Fruit fly (Drosophila melanogaster) whole organism, embryonic: ENCODE results near the gene Cyp12a4.

Source experiments
- Adf1 ChIP-seq: fragments of 200-800 bp; sonication (Bioruptor generic); IDR thresholded peaks from 2 replicates; pipeline ENCODE4 v1.3.6; 2022; ENCODE audit warnings: missing biosample characterization, missing genetic modification characterization
- B-H2 ChIP-seq: fragments of 200-800 bp; sonication (Bioruptor generic); optimal IDR thresholded peaks from 2 replicates; lab custom pipeline; 2018; ENCODE audit warnings: missing biosample characterization, mild to moderate bottlenecking, missing genetic modification characterization
- C15 ChIP-seq: fragments of 200-800 bp; sonication (Bioruptor generic); IDR thresholded peaks from 3 replicates; pipeline ENCODE4 v1.3.6; 2022; ENCODE audit warnings: missing biosample characterization, missing genetic modification characterization
- CG10147 ChIP-seq: fragments of 200-800 bp; sonication (Bioruptor generic); optimal IDR thresholded peaks from 2 replicates; lab custom pipeline; 2019; ENCODE audit warnings: missing biosample characterization, mild to moderate bottlenecking, missing genetic modification characterization, moderate library complexity
- CG12155 ChIP-seq: fragments of 200-800 bp; sonication (Bioruptor generic); optimal IDR thresholded peaks from 3 replicates; lab custom pipeline; 2016; ENCODE audit warnings: missing biosample characterization, missing genetic modification characterization
- CG12299 ChIP-seq: fragments of 200-800 bp; sonication (Bioruptor generic); optimal IDR thresholded peaks from 2 replicates; lab custom pipeline; 2018; ENCODE audit warnings: missing biosample characterization, mild to moderate bottlenecking, missing genetic modification characterization
- CG12744 ChIP-seq: fragments of 200-800 bp; sonication (Bioruptor generic); optimal IDR thresholded peaks from 2 replicates; lab custom pipeline; 2016; ENCODE audit warnings: missing biosample characterization, missing genetic modification characterization
- CG13624 ChIP-seq: fragments of 200-800 bp; sonication (Bioruptor generic); optimal IDR thresholded peaks from 2 replicates; lab custom pipeline; 2016; ENCODE audit warnings: missing biosample characterization, missing genetic modification characterization
- CG13894 ChIP-seq: fragments of 200-800 bp; sonication (Bioruptor generic); optimal IDR thresholded peaks from 3 replicates; lab custom pipeline; 2018; ENCODE audit warnings: missing biosample characterization, mild to moderate bottlenecking, missing genetic modification characterization, moderate library complexity
- CG1647 ChIP-seq: fragments of 200-800 bp; sonication (Bioruptor generic); optimal IDR thresholded peaks from 3 replicates; lab custom pipeline; 2016; ENCODE audit warnings: missing biosample characterization, missing genetic modification characterization
- CG2199 ChIP-seq: fragments of 200-800 bp; sonication (Bioruptor generic); IDR thresholded peaks from 3 replicates; pipeline ENCODE4 v1.3.6; 2022; ENCODE audit warnings: missing biosample characterization, missing genetic modification characterization
- CG2678 ChIP-seq: fragments of 200-800 bp; sonication (Bioruptor generic); optimal IDR thresholded peaks from 3 replicates; lab custom pipeline; 2019; ENCODE audit warnings: missing biosample characterization, mild to moderate bottlenecking, missing genetic modification characterization, moderate library complexity
- CG2712 ChIP-seq: fragments of 200-800 bp; optimal IDR thresholded peaks from 3 replicates; lab custom pipeline; 2019; ENCODE audit warnings: missing biosample characterization, mild to moderate bottlenecking, missing genetic modification characterization, moderate library complexity
- CG33557 ChIP-seq: fragments of 200-800 bp; sonication (Bioruptor generic); optimal IDR thresholded peaks from 2 replicates; lab custom pipeline; 2019; ENCODE audit warnings: missing biosample characterization, mild to moderate bottlenecking, missing genetic modification characterization, moderate library complexity
- CG4404 ChIP-seq: fragments of 200-800 bp; sonication (Bioruptor generic); IDR thresholded peaks from 2 replicates; pipeline ENCODE4 v1.3.6; 2022; ENCODE audit warnings: missing biosample characterization, missing genetic modification characterization
- CG4854 ChIP-seq: fragments of 200-800 bp; sonication (Bioruptor generic); optimal IDR thresholded peaks from 2 replicates; lab custom pipeline; 2016; ENCODE audit warnings: missing biosample characterization, missing genetic modification characterization, inconsistent platforms
- CG6272 ChIP-seq: fragments of 200-800 bp; sonication (Bioruptor generic); IDR thresholded peaks from 2 replicates; pipeline ENCODE4 v1.3.6; 2022; ENCODE audit warnings: missing biosample characterization, missing genetic modification characterization
- CG6813 ChIP-seq: fragments of 200-800 bp; sonication (Bioruptor generic); optimal IDR thresholded peaks from 2 replicates; lab custom pipeline; 2017; ENCODE audit warnings: missing biosample characterization, missing genetic modification characterization, mild to moderate bottlenecking, moderate library complexity, missing genetic modification reagents
- CG7839 ChIP-seq: fragments of 200-800 bp; sonication (Bioruptor generic); optimal IDR thresholded peaks from 3 replicates; lab custom pipeline; 2018; ENCODE audit warnings: missing biosample characterization, mild to moderate bottlenecking, missing genetic modification characterization, moderate library complexity
- CG8359 ChIP-seq: fragments of 200-800 bp; sonication (Bioruptor generic); optimal IDR thresholded peaks from 2 replicates; lab custom pipeline; 2017; ENCODE audit warnings: missing biosample characterization, mild to moderate bottlenecking, missing genetic modification characterization, borderline replicate concordance
- CG9437 ChIP-seq: fragments of 200-800 bp; sonication (Bioruptor generic); optimal IDR thresholded peaks from 2 replicates; lab custom pipeline; 2018; ENCODE audit warnings: missing biosample characterization, mild to moderate bottlenecking, missing genetic modification characterization
- D ChIP-seq, 2 experiments: fragments of 200-800 bp in 1 of 2; fragments of >200 bp in 1 of 2; sonication (Bioruptor generic) in 1 of 2; optimal IDR thresholded peaks; 2 replicates in 1 of 2; 3 replicates in 1 of 2; lab custom pipeline; 2017; ENCODE audit warnings: mild to moderate bottlenecking in 1 of 2, missing biosample characterization in 1 of 2, missing genetic modification characterization in 1 of 2, missing genetic modification reagents in 1 of 2
- Dip3 ChIP-seq: fragments of 200-800 bp; sonication (Bioruptor generic); optimal IDR thresholded peaks from 3 replicates; lab custom pipeline; 2016; ENCODE audit warnings: missing biosample characterization, missing genetic modification characterization
- E2f1 ChIP-seq: fragments of 200-800 bp; sonication (Bioruptor generic); IDR thresholded peaks from 2 replicates; pipeline ENCODE4 v1.3.6; 2022; ENCODE audit warnings: missing biosample characterization, missing genetic modification characterization
- MBD-R2 ChIP-seq: fragments of 200-800 bp; sonication (Bioruptor generic); IDR thresholded peaks from 2 replicates; pipeline ENCODE4 v1.3.6; 2022; ENCODE audit warnings: missing biosample characterization, missing genetic modification characterization
- Oaz ChIP-seq: fragments of 200-800 bp; sonication (Bioruptor generic); IDR thresholded peaks from 2 replicates; pipeline ENCODE4 v1.3.6; 2022; ENCODE audit warnings: missing biosample characterization, missing genetic modification characterization
- Poxn ChIP-seq: fragments of 200-800 bp; sonication (Bioruptor generic); IDR thresholded peaks from 2 replicates; pipeline ENCODE4 v1.3.6; 2022; ENCODE audit warnings: missing biosample characterization, missing genetic modification characterization
- Ravus ChIP-seq: fragments of 200-800 bp; sonication (Bioruptor generic); IDR thresholded peaks from 2 replicates; pipeline ENCODE4 v1.3.6; 2022; ENCODE audit warnings: missing biosample characterization, missing genetic modification characterization
- Six4 ChIP-seq: fragments of 200-800 bp; sonication (Bioruptor generic); optimal IDR thresholded peaks from 2 replicates; lab custom pipeline; 2016; ENCODE audit warnings: missing biosample characterization, missing genetic modification characterization
- ash1 ChIP-seq: fragments of 200-800 bp; sonication (Bioruptor generic); optimal IDR thresholded peaks from 2 replicates; lab custom pipeline; 2018; ENCODE audit warnings: missing biosample characterization, mild to moderate bottlenecking, missing genetic modification characterization
- chif ChIP-seq, 2 experiments: fragments of 200-800 bp; sonication (Bioruptor generic); optimal IDR thresholded peaks; 3 replicates each; lab custom pipeline; 2016; ENCODE audit warnings: missing biosample characterization in 2 of 2, missing genetic modification characterization in 2 of 2
- dan ChIP-seq: fragments of 200-800 bp; sonication (Bioruptor generic); IDR thresholded peaks from 2 replicates; pipeline ENCODE4 v1.3.6; 2022; ENCODE audit warnings: missing biosample characterization, missing genetic modification characterization
- disco-r ChIP-seq: fragments of 200-800 bp; sonication (Bioruptor generic); optimal IDR thresholded peaks from 2 replicates; lab custom pipeline; 2016; ENCODE audit warnings: missing biosample characterization, missing genetic modification characterization
- dmrt11E ChIP-seq: fragments of 200-800 bp; sonication (Bioruptor generic); optimal IDR thresholded peaks from 3 replicates; lab custom pipeline; 2018; ENCODE audit warnings: missing biosample characterization, mild to moderate bottlenecking, missing genetic modification characterization, moderate library complexity
- dysf ChIP-seq: fragments of 200-800 bp; sonication (Bioruptor generic); IDR thresholded peaks from 3 replicates; pipeline ENCODE4 v1.3.6; 2022; ENCODE audit warnings: missing biosample characterization, missing genetic modification characterization
- exex ChIP-seq: fragments of 200-800 bp; sonication (Bioruptor generic); optimal IDR thresholded peaks from 4 replicates; lab custom pipeline; 2018; ENCODE audit warnings: missing biosample characterization, mild to moderate bottlenecking, missing genetic modification characterization, moderate library complexity
- fd3F ChIP-seq: fragments of 200-800 bp; sonication (Bioruptor generic); optimal IDR thresholded peaks from 2 replicates; lab custom pipeline; 2018; ENCODE audit warnings: missing biosample characterization, mild to moderate bottlenecking, missing genetic modification characterization, moderate library complexity
- hb ChIP-seq: fragments of 200-800 bp; sonication (Bioruptor generic); IDR thresholded peaks from 3 replicates; pipeline ENCODE4 v1.3.6; 2022; ENCODE audit warnings: missing biosample characterization, missing genetic modification characterization; ENCODE audit not compliant: partially characterized antibody
- ind ChIP-seq: fragments of 200-800 bp; sonication (Bioruptor generic); optimal IDR thresholded peaks from 3 replicates; lab custom pipeline; 2016; ENCODE audit warnings: missing biosample characterization, missing genetic modification characterization
- p53 ChIP-seq: fragments of 200-800 bp; sonication (Bioruptor generic); optimal IDR thresholded peaks from 2 replicates; lab custom pipeline; 2016; ENCODE audit warnings: missing biosample characterization, missing genetic modification characterization
- prd ChIP-seq, 3 experiments: fragments of >200 bp in 2 of 3; fragments of 200-800 bp in 1 of 3; sonication (Bioruptor generic) in 1 of 3; optimal IDR thresholded peaks in 2 of 3; IDR thresholded peaks in 1 of 3; 2 replicates in 2 of 3; 3 replicates in 1 of 3; pipeline versions ENCODE4 v1.3.6 to Lab custom; 2017 to 2022; ENCODE audit warnings: missing biosample characterization in 1 of 3, missing genetic modification characterization in 1 of 3
- pzg ChIP-seq: fragments of 200-800 bp; sonication (Bioruptor generic); optimal IDR thresholded peaks from 3 replicates; lab custom pipeline; 2018; ENCODE audit warnings: missing biosample characterization, mild to moderate bottlenecking, missing genetic modification characterization, moderate library complexity
- ro ChIP-seq: fragments of 200-800 bp; sonication (Bioruptor generic); IDR thresholded peaks from 2 replicates; pipeline ENCODE4 v1.3.6; 2022; ENCODE audit warnings: missing biosample characterization, missing genetic modification characterization
- salm ChIP-seq: fragments of 200-800 bp; sonication (Bioruptor generic); optimal IDR thresholded peaks from 2 replicates; lab custom pipeline; 2018; ENCODE audit warnings: missing biosample characterization, mild to moderate bottlenecking, missing genetic modification characterization
- sens-2 ChIP-seq: fragments of 200-800 bp; sonication (Bioruptor generic); IDR thresholded peaks from 2 replicates; pipeline ENCODE4 v1.3.6; 2022; ENCODE audit warnings: missing biosample characterization, missing genetic modification characterization
- slp2 ChIP-seq: fragments of 200-800 bp; sonication (Bioruptor generic); optimal IDR thresholded peaks from 2 replicates; lab custom pipeline; 2016; ENCODE audit warnings: missing biosample characterization, missing genetic modification characterization
- sna ChIP-seq: fragments of 200-800 bp; sonication (Bioruptor generic); IDR thresholded peaks from 2 replicates; pipeline ENCODE4 v1.3.6; 2022; ENCODE audit warnings: missing biosample characterization, missing genetic modification characterization; ENCODE audit not compliant: partially characterized antibody
- so ChIP-seq: fragments of 200-800 bp; sonication (Bioruptor generic); IDR thresholded peaks from 3 replicates; pipeline ENCODE4 v1.3.6; 2022; ENCODE audit warnings: missing biosample characterization, missing genetic modification characterization
- wor ChIP-seq: fragments of 200-800 bp; sonication (Bioruptor generic); IDR thresholded peaks from 2 replicates; pipeline ENCODE4 v1.3.6; 2022; ENCODE audit warnings: missing biosample characterization, missing genetic modification characterization

The Cyp12a4 gene

dm6 chr3R:19162135-19162616 lies 27.2 kb downstream of the Cyp12a4 start, which contains the start of the genes CG42359 and Nsun5 (continued):
- TF ChIP-seq B-H2 (GFP tag; lab: Kevin White, UChicago) (peak; percentile 91), disco-r (GFP tag; lab: Kevin White, UChicago) (peak; percentile 76), sna (peak; percentile 96), CG2678 (tag; lab: Kevin White, UChicago) (peak; percentile 89), slp2 (GFP tag; lab: Kevin White, UChicago) (peak; percentile 88), ro (peak; percentile 54; the same call in 1 of the 2 replicates), C15 (GFP tag; lab: Robert Waterston, UW) (0 out of 3 replicates have a peak, but pooled peaks have one; percentile 34), Oaz (GFP tag; lab: Robert Waterston, UW) (peak; percentile 62), CG2712 (tag; lab: Kevin White, UChicago) (peak; percentile 94), D (optimal IDR thresholded peaks at IDR 0.05; lab: Kevin White, UChicago) (no peak), D (GFP tag; optimal IDR thresholded peaks at IDR 0.05; lab: Kevin White, UChicago) (peak; percentile 79), CG33557 (GFP tag; lab: Kevin White, UChicago) (peak; percentile 68), CG4404 (peak; percentile 85), CG12299 (tag; lab: Kevin White, UChicago) (peak; percentile 79), prd (optimal IDR thresholded peaks at IDR 0.05; lab: Kevin White, UChicago) (no peak), prd (GFP tag; IDR thresholded peaks at IDR 0.05; lab: Robert Waterston, UW) (peak; percentile 95), CG1647 (peak; percentile 90), Six4 (GFP tag; lab: Kevin White, UChicago) (peak; percentile 91), sens-2 (GFP tag; lab: Robert Waterston, UW) (peak; percentile 80), E2f1 (peak; percentile 86), MBD-R2 (GFP tag; lab: Robert Waterston, UW) (peak; percentile 87), CG9437 (GFP tag; lab: Kevin White, UChicago) (peak; percentile 55), CG6272 (GFP tag; lab: Robert Waterston, UW) (peak; percentile 82), CG4854 (GFP tag; lab: Kevin White, UChicago) (peak; percentile 84), CG7839 (tag; lab: Kevin White, UChicago) (peak; percentile 83), dysf (GFP tag; lab: Robert Waterston, UW) (peak; percentile 87), CG13624 (peak; percentile 94), CG10147 (GFP tag; lab: Kevin White, UChicago) (peak; percentile 85), CG6813 (GFP tag; lab: Kevin White, UChicago) (peak; percentile 56), fd3F (GFP tag; lab: Kevin White, UChicago) (peak; percentile 84), CG13894 (peak; percentile 87), salm (peak; percentile 75), p53 (GFP tag; lab: Kevin White, UChicago) (peak; percentile 83), CG8359 (GFP tag; lab: Kevin White, UChicago) (peak; percentile 64), so (GFP tag; lab: Robert Waterston, UW) (peak; percentile 80), pzg (GFP tag; lab: Kevin White, UChicago) (peak; percentile 95), Adf1 (GFP tag; lab: Robert Waterston, UW) (peak; percentile 33; the same call in 1 of the 2 replicates), Dip3 (GFP tag; lab: Kevin White, UChicago) (peak; percentile 84), dan (GFP tag; lab: Robert Waterston, UW) (peak; percentile 79), chif (GFP tag; optimal IDR thresholded peaks at IDR 0.05; lab: Kevin White, UChicago) (peak; percentile 83 to 90), Ravus (GFP tag; lab: Robert Waterston, UW) (peak; percentile 48; the same call in 1 of the 2 replicates), CG12744 (GFP tag; lab: Kevin White, UChicago) (peak; percentile 86), CG2199 (GFP tag; lab: Robert Waterston, UW) (peak; percentile 81; the same call in 2 of the 3 replicates), ash1 (GFP tag; lab: Kevin White, UChicago) (peak; percentile 57), ind (GFP tag; lab: Kevin White, UChicago) (peak; percentile 92), wor (peak; percentile 65), Poxn (GFP tag; lab: Robert Waterston, UW) (peak; percentile 62; the same call in 1 of the 2 replicates), hb (peak; percentile 73), dmrt11E (tag; lab: Kevin White, UChicago) (peak; percentile 87), exex (tag; lab: Kevin White, UChicago) (peak; percentile 73), CG12155 (GFP tag; lab: Kevin White, UChicago) (peak; percentile 90)
